Fruit fly (Drosophila melanogaster) whole organism, wandering third instar larva: ENCODE data around the gene Mt2.
A peak's percentile ranks its signal among the peaks of the same experiment; 100 is the strongest.

Source experiments
- CG32264 ChIP-seq: fragments of 200-800 bp; sonication (Bioruptor generic); optimal IDR thresholded peaks from 2 replicates; lab custom pipeline; 2016; ENCODE audit warnings: missing biosample characterization, missing genetic modification characterization
- CG9705 ChIP-seq: fragments of 200-800 bp; sonication (Bioruptor generic); optimal IDR thresholded peaks from 2 replicates; lab custom pipeline; 2018; ENCODE audit warnings: missing biosample characterization, mild to moderate bottlenecking, missing genetic modification characterization
- CrebA ChIP-seq: fragments of 200-800 bp; sonication (Bioruptor generic); optimal IDR thresholded peaks from 2 replicates; lab custom pipeline; 2016; ENCODE audit warnings: missing biosample characterization, mild to moderate bottlenecking, missing genetic modification characterization, borderline replicate concordance
- Dfd ChIP-seq: fragments of >200 bp; optimal IDR thresholded peaks from 2 replicates; lab custom pipeline; 2017; ENCODE audit warnings: missing biosample characterization, missing genetic modification characterization
- Dif ChIP-seq: fragments of 200-275, 200-300 bp; sonication (Bioruptor generic); optimal IDR thresholded peaks from 2 replicates; lab custom pipeline; 2018; ENCODE audit warnings: missing biosample characterization, missing genetic modification characterization; ENCODE audit not compliant: partially characterized antibody
- HLH106 ChIP-seq: fragments of 200-800 bp; optimal IDR thresholded peaks from 3 replicates; lab custom pipeline; 2019; ENCODE audit warnings: missing biosample characterization, mild to moderate bottlenecking, missing genetic modification characterization, moderate library complexity
- Hnf4 ChIP-seq: fragments of 200-800 bp; sonication (Bioruptor generic); optimal IDR thresholded peaks from 2 replicates; lab custom pipeline; 2016; ENCODE audit warnings: missing biosample characterization, mild to moderate bottlenecking, missing genetic modification characterization
- Hr78 ChIP-seq: fragments of >200 bp; optimal IDR thresholded peaks from 2 replicates; lab custom pipeline; 2017; ENCODE audit warnings: missing biosample characterization, missing genetic modification characterization
- Jra ChIP-seq: sonication (Bioruptor generic); optimal IDR thresholded peaks from 2 replicates; lab custom pipeline; 2016; ENCODE audit warnings: missing biosample characterization, missing genetic modification characterization
- Mio ChIP-seq: sonication (Bioruptor generic); optimal IDR thresholded peaks from 2 replicates; lab custom pipeline; 2016; ENCODE audit warnings: missing biosample characterization, missing genetic modification characterization
- Myc ChIP-seq: fragments of >200 bp; optimal IDR thresholded peaks from 2 replicates; lab custom pipeline; 2017
- N ChIP-seq: fragments of >200 bp; optimal IDR thresholded peaks from 2 replicates; lab custom pipeline; 2018; ENCODE audit warnings: missing biosample characterization, missing external identifiers, missing genetic modification characterization
- OdsH ChIP-seq: fragments of 200-800 bp; sonication (Bioruptor generic); optimal IDR thresholded peaks from 2 replicates; lab custom pipeline; 2016; ENCODE audit warnings: missing biosample characterization, mild to moderate bottlenecking, missing genetic modification characterization
- Rel ChIP-seq, 2 experiments: fragments of 200-800 bp; sonication (Bioruptor generic) in 1 of 2; optimal IDR thresholded peaks; 2 replicates in 1 of 2; 3 replicates in 1 of 2; lab custom pipeline; 2016 to 2019; ENCODE audit warnings: mild to moderate bottlenecking in 2 of 2, missing biosample characterization in 2 of 2, missing genetic modification characterization in 2 of 2, moderate library complexity in 1 of 2
- Sp1 ChIP-seq: fragments of 200-800 bp; sonication (Bioruptor generic); optimal IDR thresholded peaks from 3 replicates; lab custom pipeline; 2019; ENCODE audit warnings: missing biosample characterization, mild to moderate bottlenecking, missing genetic modification characterization, moderate library complexity
- Vsx2 ChIP-seq: fragments of 200-300, 225-300 bp; sonication (Bioruptor generic); optimal IDR thresholded peaks from 2 replicates; lab custom pipeline; 2018; ENCODE audit warnings: missing biosample characterization, missing genetic modification characterization; ENCODE audit not compliant: partially characterized antibody
- br ChIP-seq: fragments of 200-800 bp; sonication (Bioruptor generic); optimal IDR thresholded peaks from 2 replicates; lab custom pipeline; 2016; ENCODE audit warnings: missing biosample characterization, missing genetic modification characterization
- dmrt93B ChIP-seq: fragments of 200-800 bp; sonication (Bioruptor generic); optimal IDR thresholded peaks from 2 replicates; lab custom pipeline; 2018; ENCODE audit warnings: missing biosample characterization, mild to moderate bottlenecking, missing genetic modification characterization
- dsf ChIP-seq: sonication (Bioruptor generic); optimal IDR thresholded peaks from 2 replicates; lab custom pipeline; 2016; ENCODE audit warnings: missing biosample characterization, missing genetic modification characterization, borderline replicate concordance
- ey ChIP-seq: fragments of 200-800 bp; sonication (Bioruptor generic); optimal IDR thresholded peaks from 2 replicates; lab custom pipeline; 2016; ENCODE audit warnings: missing biosample characterization, missing genetic modification characterization
- foxo ChIP-seq, 2 experiments: fragments of 200-800 bp; sonication (Bioruptor generic); optimal IDR thresholded peaks; 2 replicates in 1 of 2; 3 replicates in 1 of 2; lab custom pipeline; 2016 to 2017; ENCODE audit warnings: missing biosample characterization in 2 of 2, missing genetic modification characterization in 2 of 2
- fru ChIP-seq: fragments of 200-800 bp; sonication (Bioruptor generic); optimal IDR thresholded peaks from 3 replicates; lab custom pipeline; 2016; ENCODE audit warnings: missing biosample characterization, mild to moderate bottlenecking, missing genetic modification characterization
- h ChIP-seq: fragments of 200-800 bp; sonication (Bioruptor generic); optimal IDR thresholded peaks from 3 replicates; lab custom pipeline; 2016; ENCODE audit warnings: missing biosample characterization, mild to moderate bottlenecking, missing genetic modification characterization
- lola ChIP-seq: fragments of >200 bp; optimal IDR thresholded peaks from 2 replicates; lab custom pipeline; 2017; ENCODE audit warnings: missing biosample characterization, missing genetic modification characterization
- psq ChIP-seq: fragments of 200-800 bp; sonication (Bioruptor generic); optimal IDR thresholded peaks from 3 replicates; lab custom pipeline; 2017; ENCODE audit warnings: missing biosample characterization, mild to moderate bottlenecking, missing genetic modification characterization, moderate library complexity
- rgr ChIP-seq: fragments of 200-800 bp; sonication (Bioruptor generic); optimal IDR thresholded peaks from 3 replicates; lab custom pipeline; 2016; ENCODE audit warnings: missing biosample characterization, mild to moderate bottlenecking, missing genetic modification characterization
- sage ChIP-seq: fragments of 200-800 bp; sonication (Bioruptor generic); optimal IDR thresholded peaks from 2 replicates; lab custom pipeline; 2016; ENCODE audit warnings: missing biosample characterization, mild to moderate bottlenecking, missing genetic modification characterization
- sv ChIP-seq: fragments of 200-800 bp; sonication (Bioruptor generic); optimal IDR thresholded peaks from 3 replicates; lab custom pipeline; 2016; ENCODE audit warnings: missing biosample characterization, missing genetic modification characterization
- tai ChIP-seq: sonication (Bioruptor generic); optimal IDR thresholded peaks from 2 replicates; lab custom pipeline; 2016; ENCODE audit warnings: missing biosample characterization, missing genetic modification characterization
- usp ChIP-seq: fragments of >200 bp; optimal IDR thresholded peaks from 2 replicates; lab custom pipeline; 2017; ENCODE audit warnings: missing biosample characterization, missing genetic modification characterization
- woc ChIP-seq: sonication (Bioruptor generic); optimal IDR thresholded peaks from 2 replicates; lab custom pipeline; 2016; ENCODE audit warnings: missing biosample characterization, mild to moderate bottlenecking, missing genetic modification characterization

The Mt2 gene

DNA sequence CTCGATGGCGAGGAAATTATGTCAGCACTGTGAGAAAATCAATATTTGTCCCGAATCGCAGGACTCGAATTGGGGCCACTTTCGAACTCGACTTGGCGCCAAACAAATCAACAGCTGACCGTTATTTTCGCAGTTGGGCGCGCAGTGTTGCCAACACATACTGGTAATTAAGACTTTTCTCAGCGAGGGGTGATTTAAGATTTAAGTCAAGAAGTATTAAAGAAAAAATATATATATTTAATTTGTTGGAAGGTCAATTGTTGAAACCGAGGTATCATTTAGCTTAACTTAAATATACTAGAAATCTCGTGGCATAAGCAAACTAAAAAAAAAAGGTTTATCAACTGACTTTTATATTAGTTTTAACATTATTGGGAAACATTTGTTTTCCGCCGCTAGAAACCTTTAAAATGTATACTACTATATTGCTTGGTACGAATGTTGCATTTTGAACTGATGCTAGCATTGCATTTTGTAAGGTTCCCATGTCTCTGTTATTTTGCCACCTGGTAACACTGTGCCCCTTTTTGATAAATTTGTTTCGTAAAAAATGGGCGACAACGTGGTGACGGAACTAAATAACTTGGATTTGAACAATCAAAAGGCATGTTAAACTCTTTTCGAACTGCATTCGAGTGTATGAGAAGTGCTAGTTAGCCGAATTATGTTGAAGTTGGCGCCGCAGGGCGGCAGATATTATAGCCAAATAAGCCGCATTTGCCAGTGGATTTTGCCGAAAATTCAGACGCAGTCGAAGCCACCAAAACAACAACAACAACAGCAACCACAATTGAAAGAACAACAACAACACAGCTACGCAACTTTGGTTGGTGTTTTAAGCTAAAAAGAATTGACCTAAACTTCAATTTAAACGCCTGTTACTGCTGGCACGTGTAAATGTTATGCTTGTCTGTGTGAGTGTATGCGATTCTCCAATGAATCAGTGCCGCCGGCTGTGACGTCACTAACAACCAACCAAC, 7.2 kb downstream of the Mt2 start, which contains the start of the genes Patsas and ThrRS:
Patsas (minus strand) TSS at position 55 of the 980 bp plus-strand sequence.
ThrRS (plus strand) TSS at position 521 of the 980 bp plus-strand sequence.
- TF ChIP-seq tai (GFP tag; lab: Kevin White, UChicago): no peak
- TF ChIP-seq Myc (lab: Kevin White, UChicago): peak; percentile 6
- TF ChIP-seq ey (GFP tag; lab: Kevin White, UChicago): peak; percentile 66
- peak in 1 of 2 experiments; percentile 83 for TF ChIP-seq foxo (GFP tag; optimal IDR thresholded peaks at IDR 0.05; lab: Kevin White, UChicago)
- TF ChIP-seq HLH106: peak; percentile 82
- peak; percentile 30 for TF ChIP-seq Hr78 (GFP tag; lab: Kevin White, UChicago)
- TF ChIP-seq CG32264 (GFP tag; lab: Kevin White, UChicago): no peak
- peak; percentile 77 for TF ChIP-seq rgr
- TF ChIP-seq sv (GFP tag; lab: Kevin White, UChicago): peak; percentile 85
- TF ChIP-seq OdsH (GFP tag; lab: Kevin White, UChicago): peak; percentile 61
- no peak for TF ChIP-seq lola (GFP tag; lab: Kevin White, UChicago)
- no peak for TF ChIP-seq Rel (GFP tag; optimal IDR thresholded peaks at IDR 0.05; lab: Kevin White, UChicago)
- peak; percentile 36 for TF ChIP-seq Rel (tag; optimal IDR thresholded peaks at IDR 0.05; lab: Kevin White, UChicago)
- peak; percentile 77 for TF ChIP-seq N (GFP tag; lab: Kevin White, UChicago)
- TF ChIP-seq CG9705 (GFP tag; lab: Kevin White, UChicago): peak; percentile 43
- TF ChIP-seq Sp1 (GFP tag; lab: Kevin White, UChicago): peak; percentile 78
- TF ChIP-seq br (GFP tag; lab: Kevin White, UChicago): peak; percentile 56
- TF ChIP-seq psq (GFP tag; lab: Kevin White, UChicago): peak; percentile 55
- TF ChIP-seq Hnf4 (GFP tag; lab: Kevin White, UChicago): no peak
- TF ChIP-seq CrebA (GFP tag; lab: Kevin White, UChicago): no peak

DNA sequence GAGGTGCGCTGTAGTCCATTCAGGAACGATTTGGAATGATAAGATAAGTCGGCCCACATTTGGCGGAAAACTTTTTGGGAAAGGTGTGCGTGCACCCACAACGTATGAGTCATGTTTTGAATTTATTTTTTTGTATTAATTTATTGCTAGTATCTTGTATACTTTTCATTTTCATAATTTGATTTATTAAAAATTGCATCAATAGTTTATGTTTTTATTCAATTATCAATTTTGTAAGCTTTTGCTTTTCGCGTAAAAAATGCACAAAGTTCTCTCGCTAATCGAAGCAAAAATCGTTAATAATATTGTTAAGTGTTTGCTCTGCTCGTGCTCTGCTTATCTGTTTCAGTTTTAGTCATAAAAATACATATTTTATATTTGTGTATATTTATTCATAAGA, 10.8 kb downstream of the Mt2 start:
- TF ChIP-seq Sp1 (GFP tag; lab: Kevin White, UChicago) (no peak), HLH106 (no peak), Dfd (GFP tag; lab: Kevin White, UChicago) (no peak), h (GFP tag; lab: Kevin White, UChicago) (no peak), Rel (GFP tag; optimal IDR thresholded peaks at IDR 0.05; lab: Kevin White, UChicago) (no peak), Rel (tag; optimal IDR thresholded peaks at IDR 0.05; lab: Kevin White, UChicago) (no peak), Mio (no peak), usp (GFP tag; lab: Kevin White, UChicago) (no peak), Hr78 (GFP tag; lab: Kevin White, UChicago) (no peak)
- TF ChIP-seq, all 38 proteins: peak for 0

DNA sequence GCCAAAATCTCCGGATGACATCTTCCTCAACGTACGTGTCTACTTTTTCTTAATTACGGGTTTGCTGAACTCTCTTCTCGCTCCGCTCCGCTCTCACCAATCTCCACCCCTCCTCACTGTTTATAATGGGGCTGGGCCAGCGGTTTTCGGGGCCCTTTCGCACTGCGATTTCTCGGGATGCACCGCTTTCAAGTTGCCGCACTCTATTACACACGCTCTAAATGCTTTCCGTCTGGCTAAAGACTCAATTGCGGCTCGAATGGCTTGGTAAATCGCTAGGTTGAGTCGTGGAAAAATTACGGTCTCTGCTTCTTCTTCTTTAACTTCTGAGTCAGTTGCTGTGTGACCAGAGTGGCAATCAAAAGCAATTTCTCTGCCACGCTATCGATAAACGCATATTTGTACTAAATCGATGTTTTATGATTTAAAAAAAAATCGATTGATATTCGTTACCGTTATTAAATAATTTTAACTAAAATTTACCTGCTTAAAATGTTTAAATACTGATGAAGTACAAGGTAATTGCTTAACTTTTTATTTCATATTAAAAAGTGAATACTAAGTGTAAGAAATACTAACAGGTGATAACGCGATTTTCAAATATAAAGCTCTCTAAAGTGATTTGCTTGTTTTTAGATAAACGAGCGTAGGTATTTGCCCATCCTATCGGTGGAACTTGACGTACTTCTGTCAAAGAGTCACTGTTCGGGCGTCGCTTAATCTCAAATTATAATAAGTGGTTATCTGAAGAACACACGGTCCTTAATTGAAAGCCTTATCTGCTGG, 12.6 kb downstream of the Mt2 start, which contains the start of the genes Rab6 and Phae1:
Rab6 (minus strand) TSS at position 338 of the 786 bp plus-strand sequence.
Phae1 (plus strand) TSS at position 639 of the 786 bp plus-strand sequence.
- no peak for TF ChIP-seq CrebA (GFP tag; lab: Kevin White, UChicago)
- TF ChIP-seq Vsx2: no peak
- TF ChIP-seq woc (GFP tag; lab: Kevin White, UChicago): no peak
- TF ChIP-seq fru (GFP tag; lab: Kevin White, UChicago): no peak
- peak; percentile 46 for TF ChIP-seq Jra
- TF ChIP-seq HLH106: no peak
- peak; percentile 34 for TF ChIP-seq h (GFP tag; lab: Kevin White, UChicago)
- TF ChIP-seq Dfd (GFP tag; lab: Kevin White, UChicago): no peak
- TF ChIP-seq foxo (GFP tag; optimal IDR thresholded peaks at IDR 0.05; lab: Kevin White, UChicago): no peak
- no peak for TF ChIP-seq sv (GFP tag; lab: Kevin White, UChicago)
- peak; percentile 28 for TF ChIP-seq Sp1 (GFP tag; lab: Kevin White, UChicago)
- TF ChIP-seq OdsH (GFP tag; lab: Kevin White, UChicago): no peak
- TF ChIP-seq sage (GFP tag; lab: Kevin White, UChicago): no peak
- no peak for TF ChIP-seq psq (GFP tag; lab: Kevin White, UChicago)
- no peak for TF ChIP-seq Rel (GFP tag; optimal IDR thresholded peaks at IDR 0.05; lab: Kevin White, UChicago)
- TF ChIP-seq Rel (tag; optimal IDR thresholded peaks at IDR 0.05; lab: Kevin White, UChicago): peak; percentile 54
- no peak for TF ChIP-seq tai (GFP tag; lab: Kevin White, UChicago)
- TF ChIP-seq Hnf4 (GFP tag; lab: Kevin White, UChicago): no peak
- TF ChIP-seq Dif (GFP tag; lab: Kevin White, UChicago): no peak
- no peak for TF ChIP-seq dsf
- no peak for TF ChIP-seq dmrt93B
